Fruit fly (Drosophila melanogaster): Measurements from ENCODE around the gene mthl1.

DNA sequence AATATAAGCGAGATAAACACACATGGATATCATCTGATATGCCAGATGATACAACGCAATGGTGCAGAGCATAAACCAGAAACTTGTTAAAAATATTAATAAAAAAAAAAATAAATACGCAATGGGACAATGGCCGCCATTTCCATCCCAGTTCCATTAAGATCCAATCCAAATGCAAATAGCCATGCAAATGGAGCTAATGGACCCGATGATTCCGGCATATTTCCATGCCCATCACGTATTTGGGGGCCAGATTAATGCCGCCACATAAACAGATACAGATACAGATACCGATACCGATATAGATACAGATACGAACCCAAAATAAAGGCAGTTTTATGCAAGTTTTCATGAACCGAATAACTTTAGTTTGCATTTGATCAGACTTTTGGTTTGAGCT, 17.2 kb upstream of the mthl1 start:
- TF ChIP-seq kay (GFP tag; ENCODE audit: borderline replicate concordance), result no peak
- no peak for TF ChIP-seq toe (GFP tag; optimal IDR thresholded peaks at IDR 0.05)
- no peak for TF ChIP-seq cic (GFP tag; optimal IDR thresholded peaks at IDR 0.05)
- TF ChIP-seq Clk (GFP tag; optimal IDR thresholded peaks at IDR 0.05), result no peak
- no peak for TF ChIP-seq CG5204 (GFP tag; optimal IDR thresholded peaks at IDR 0.05)
- no peak for TF ChIP-seq cnc (optimal IDR thresholded peaks at IDR 0.05)
- no peak for TF ChIP-seq ovo (GFP tag; optimal IDR thresholded peaks at IDR 0.05)
- no peak for TF ChIP-seq CG12768 (GFP tag; optimal IDR thresholded peaks at IDR 0.05)
- TF ChIP-seq pad (GFP tag; optimal IDR thresholded peaks at IDR 0.05), result no peak
- TF ChIP-seq Mnt (GFP tag; optimal IDR thresholded peaks at IDR 0.05), result no peak
- no peak for TF ChIP-seq Hr96 (GFP tag; optimal IDR thresholded peaks at IDR 0.05)
